Fruit fly (Drosophila melanogaster): Measurements from ENCODE around the gene CG1265.

dm6 chr3L:4252862-4253610 is 1.5 kb upstream of the CG1265 start:
- TF ChIP-seq Myc (optimal IDR thresholded peaks at IDR 0.05) (no peak), ttk (optimal IDR thresholded peaks at IDR 0.05) (no peak), psq (optimal IDR thresholded peaks at IDR 0.05) (no peak)
